Fruit fly (Drosophila melanogaster) whole organism, embryonic: Measurements from ENCODE around the gene miple2.

Experiments used
- CG11504 ChIP-seq: fragments of 200-800 bp; sonication (Bioruptor generic); optimal IDR thresholded peaks from 3 replicates; lab custom pipeline; 2019; ENCODE audit warnings: missing biosample characterization, mild to moderate bottlenecking, missing genetic modification characterization, moderate library complexity
- CG12236 ChIP-seq: fragments of 200-800 bp; sonication (Bioruptor generic); optimal IDR thresholded peaks from 2 replicates; lab custom pipeline; 2016; ENCODE audit warnings: missing biosample characterization, missing genetic modification characterization
- CG13287 ChIP-seq: fragments of 200-800 bp; sonication (Bioruptor generic); IDR thresholded peaks from 2 replicates; pipeline ENCODE4 v1.3.6; 2022; ENCODE audit warnings: missing biosample characterization, missing genetic modification characterization; ENCODE audit not compliant: partially characterized antibody
- CG13296 ChIP-seq: fragments of 200-800 bp; sonication (Bioruptor generic); optimal IDR thresholded peaks from 3 replicates; lab custom pipeline; 2018; ENCODE audit warnings: missing biosample characterization, mild to moderate bottlenecking, missing genetic modification characterization
- CG17612 ChIP-seq: fragments of 200-800 bp; sonication (Bioruptor generic); IDR thresholded peaks from 2 replicates; pipeline ENCODE4 v1.3.6; 2022; ENCODE audit warnings: missing biosample characterization, missing genetic modification characterization
- CG18476 ChIP-seq: fragments of 200-800 bp; sonication (Bioruptor generic); optimal IDR thresholded peaks from 2 replicates; lab custom pipeline; 2016; ENCODE audit warnings: missing biosample characterization, mild to moderate bottlenecking, missing genetic modification characterization
- CG18619 ChIP-seq: fragments of 200-800 bp; sonication (Bioruptor generic); optimal IDR thresholded peaks from 3 replicates; lab custom pipeline; 2017; ENCODE audit warnings: missing biosample characterization, mild to moderate bottlenecking, missing genetic modification characterization
- CG3163 ChIP-seq: fragments of 200-800 bp; sonication (Bioruptor generic); optimal IDR thresholded peaks from 3 replicates; lab custom pipeline; 2016; ENCODE audit warnings: missing biosample characterization, missing genetic modification characterization
- CG32532 ChIP-seq: fragments of 200-800 bp; sonication (Bioruptor generic); IDR thresholded peaks from 2 replicates; pipeline ENCODE4 v1.3.6; 2022; ENCODE audit warnings: missing biosample characterization, missing genetic modification characterization
- CG4328 ChIP-seq: fragments of 200-800 bp; sonication (Bioruptor generic); optimal IDR thresholded peaks from 3 replicates; lab custom pipeline; 2017; ENCODE audit warnings: missing biosample characterization, missing genetic modification reagents, missing genetic modification characterization
- CG4820 ChIP-seq: fragments of 200-800 bp; sonication (Bioruptor generic); optimal IDR thresholded peaks from 3 replicates; lab custom pipeline; 2016; ENCODE audit warnings: missing biosample characterization, missing genetic modification characterization
- CG5953 ChIP-seq: fragments of 200-800 bp; sonication (Bioruptor generic); IDR thresholded peaks from 2 replicates; pipeline ENCODE4 v1.3.6; 2022; ENCODE audit warnings: missing biosample characterization, missing genetic modification characterization
- CG6654 ChIP-seq: fragments of 200-800 bp; sonication (Bioruptor generic); optimal IDR thresholded peaks from 2 replicates; lab custom pipeline; 2017; ENCODE audit warnings: missing biosample characterization, mild to moderate bottlenecking, missing genetic modification characterization
- CG7357 ChIP-seq: fragments of 200-800 bp; sonication (Bioruptor generic); IDR thresholded peaks from 3 replicates; pipeline ENCODE4 v1.3.6; 2022; ENCODE audit warnings: missing biosample characterization, missing genetic modification characterization
- CG7928 ChIP-seq: fragments of 200-800 bp; sonication (Bioruptor generic); optimal IDR thresholded peaks from 2 replicates; lab custom pipeline; 2017; ENCODE audit warnings: missing biosample characterization, mild to moderate bottlenecking, missing genetic modification characterization
- CG8281 ChIP-seq: fragments of 200-800 bp; sonication (Bioruptor generic); optimal IDR thresholded peaks from 2 replicates; lab custom pipeline; 2018; ENCODE audit warnings: missing biosample characterization, mild to moderate bottlenecking, missing genetic modification characterization, moderate library complexity
- CG8290 ChIP-seq, 3 experiments: fragments of 200-800 bp; sonication (Bioruptor generic); optimal IDR thresholded peaks; 2 replicates each; lab custom pipeline; 2016 to 2019; ENCODE audit warnings: missing biosample characterization in 3 of 3, missing genetic modification characterization in 3 of 3, mild to moderate bottlenecking in 2 of 3, moderate library complexity in 1 of 3
- CG8359 ChIP-seq: fragments of 200-800 bp; sonication (Bioruptor generic); optimal IDR thresholded peaks from 2 replicates; lab custom pipeline; 2017; ENCODE audit warnings: missing biosample characterization, mild to moderate bottlenecking, missing genetic modification characterization, borderline replicate concordance
- CG8765 ChIP-seq: fragments of 200-800 bp; sonication (Bioruptor generic); IDR thresholded peaks from 2 replicates; pipeline ENCODE4 v1.3.6; 2022; ENCODE audit warnings: missing biosample characterization, missing genetic modification characterization
- Dp ChIP-seq: fragments of 200-800 bp; sonication (Bioruptor generic); optimal IDR thresholded peaks from 2 replicates; lab custom pipeline; 2018; ENCODE audit warnings: missing biosample characterization, mild to moderate bottlenecking, missing genetic modification characterization, moderate library complexity
- HLH3B ChIP-seq: fragments of 200-800 bp; sonication (Bioruptor generic); IDR thresholded peaks from 2 replicates; pipeline ENCODE4 v1.3.6; 2022; ENCODE audit warnings: missing biosample characterization, missing genetic modification characterization
- HLH4C ChIP-seq: fragments of 200-800 bp; sonication (Bioruptor generic); IDR thresholded peaks from 3 replicates; pipeline ENCODE4 v1.3.6; 2022; ENCODE audit warnings: missing biosample characterization, missing genetic modification characterization; ENCODE audit not compliant: partially characterized antibody
- HLHmδ ChIP-seq: fragments of 200-800 bp; sonication (Bioruptor generic); optimal IDR thresholded peaks from 2 replicates; lab custom pipeline; 2018; ENCODE audit warnings: missing biosample characterization, mild to moderate bottlenecking, missing genetic modification characterization, moderate library complexity
- Med ChIP-seq: fragments of 200-800 bp; sonication (Bioruptor generic); peaks from one replicate; lab custom pipeline; 2016; ENCODE audit warnings: missing biosample characterization, missing genetic modification characterization, mild to moderate bottlenecking, inconsistent platforms, moderate library complexity
- Oli ChIP-seq: fragments of 200-800 bp; sonication (Bioruptor generic); optimal IDR thresholded peaks from 2 replicates; lab custom pipeline; 2018; ENCODE audit warnings: missing biosample characterization, mild to moderate bottlenecking, missing genetic modification characterization, moderate library complexity
- Optix ChIP-seq: fragments of 200-800 bp; sonication (Bioruptor generic); IDR thresholded peaks from 3 replicates; pipeline ENCODE4 v1.3.6; 2022; ENCODE audit warnings: missing biosample characterization, missing genetic modification characterization
- Stat92E ChIP-seq, 3 experiments: fragments of >200 bp in 2 of 3; fragments of 200-800 bp in 1 of 3; sonication (Bioruptor generic) in 1 of 3; optimal IDR thresholded peaks; 2 replicates each; lab custom pipeline; 2017 to 2019; ENCODE audit warnings: missing biosample characterization in 3 of 3, missing genetic modification characterization in 3 of 3, mild to moderate bottlenecking in 1 of 3, moderate library complexity in 1 of 3
- Trl ChIP-seq, 3 experiments: fragments of >200 bp in 2 of 3; fragments of 200-800 bp in 1 of 3; sonication (Bioruptor generic) in 1 of 3; optimal IDR thresholded peaks; 2 replicates in 1 of 3; 3 replicates in 2 of 3; lab custom pipeline; 2016 to 2017; ENCODE audit warnings: missing biosample characterization in 1 of 3, missing genetic modification characterization in 1 of 3
- Usf ChIP-seq: fragments of 200-800 bp; sonication (Bioruptor generic); optimal IDR thresholded peaks from 2 replicates; lab custom pipeline; 2017; ENCODE audit warnings: missing genotype, missing biosample characterization, missing genetic modification characterization
- chif ChIP-seq, 2 experiments: fragments of 200-800 bp; sonication (Bioruptor generic); optimal IDR thresholded peaks; 3 replicates each; lab custom pipeline; 2016; ENCODE audit warnings: missing biosample characterization in 2 of 2, missing genetic modification characterization in 2 of 2
- corto ChIP-seq: fragments of 200-800 bp; sonication (Bioruptor generic); optimal IDR thresholded peaks from 2 replicates; lab custom pipeline; 2016; ENCODE audit warnings: missing biosample characterization, mild to moderate bottlenecking, missing genetic modification characterization, moderate library complexity
- crol ChIP-seq: fragments of 200-800 bp; sonication (Bioruptor generic); IDR thresholded peaks from 2 replicates; pipeline ENCODE4 v1.3.6; 2022; ENCODE audit warnings: missing biosample characterization, missing genetic modification characterization
- crp ChIP-seq, 2 experiments: fragments of 200-800 bp; sonication (Bioruptor generic); optimal IDR thresholded peaks; 2 replicates in 1 of 2; 3 replicates in 1 of 2; lab custom pipeline; 2017; ENCODE audit warnings: missing biosample characterization in 2 of 2, missing genetic modification characterization in 2 of 2, mild to moderate bottlenecking in 1 of 2, moderate library complexity in 1 of 2
- cwo ChIP-seq: fragments of 200-800 bp; sonication (Bioruptor generic); optimal IDR thresholded peaks from 3 replicates; lab custom pipeline; 2017; ENCODE audit warnings: missing biosample characterization, missing genetic modification characterization, mild to moderate bottlenecking, moderate library complexity, missing genetic modification reagents
- da ChIP-seq: fragments of 200-800 bp; sonication (Bioruptor generic); optimal IDR thresholded peaks from 2 replicates; lab custom pipeline; 2016; ENCODE audit warnings: missing biosample characterization, missing genetic modification characterization
- dmrt11E ChIP-seq: fragments of 200-800 bp; sonication (Bioruptor generic); optimal IDR thresholded peaks from 3 replicates; lab custom pipeline; 2018; ENCODE audit warnings: missing biosample characterization, mild to moderate bottlenecking, missing genetic modification characterization, moderate library complexity
- exex ChIP-seq: fragments of 200-800 bp; sonication (Bioruptor generic); optimal IDR thresholded peaks from 4 replicates; lab custom pipeline; 2018; ENCODE audit warnings: missing biosample characterization, mild to moderate bottlenecking, missing genetic modification characterization, moderate library complexity
- fd64A ChIP-seq: fragments of 200-800 bp; sonication (Bioruptor generic); optimal IDR thresholded peaks from 3 replicates; lab custom pipeline; 2018; ENCODE audit warnings: missing biosample characterization, mild to moderate bottlenecking, missing genetic modification characterization
- gem ChIP-seq: fragments of 200-800 bp; sonication (Bioruptor generic); optimal IDR thresholded peaks from 2 replicates; lab custom pipeline; 2019; ENCODE audit warnings: missing biosample characterization, mild to moderate bottlenecking, missing genetic modification characterization, moderate library complexity
- mld ChIP-seq: fragments of 200-800 bp; sonication (Bioruptor generic); IDR thresholded peaks from 3 replicates; pipeline ENCODE4 v1.3.6; 2022; ENCODE audit warnings: missing biosample characterization, missing genetic modification characterization; ENCODE audit not compliant: partially characterized antibody
- nerfin-2 ChIP-seq: fragments of 200-800 bp; sonication (Bioruptor generic); IDR thresholded peaks from 2 replicates; pipeline ENCODE4 v1.3.6; 2022; ENCODE audit warnings: missing biosample characterization, missing genetic modification characterization; ENCODE audit not compliant: partially characterized antibody
- org-1 ChIP-seq: fragments of 200-800 bp; sonication (Bioruptor generic); optimal IDR thresholded peaks from 2 replicates; lab custom pipeline; 2017; ENCODE audit warnings: missing biosample characterization, missing genetic modification characterization
- pum ChIP-seq: fragments of 200-800 bp; sonication (Bioruptor generic); optimal IDR thresholded peaks from 2 replicates; lab custom pipeline; 2016; ENCODE audit warnings: missing biosample characterization, missing genetic modification characterization
- run ChIP-seq: fragments of 200-800 bp; sonication (Bioruptor generic); optimal IDR thresholded peaks from 3 replicates; lab custom pipeline; 2018; ENCODE audit warnings: missing biosample characterization, mild to moderate bottlenecking, missing genetic modification characterization
- sob ChIP-seq: fragments of 200-800 bp; sonication (Bioruptor generic); IDR thresholded peaks from 2 replicates; pipeline ENCODE4 v1.3.6; 2022; ENCODE audit warnings: missing biosample characterization, missing genetic modification characterization
- toy ChIP-seq: fragments of 200-800 bp; sonication (Bioruptor generic); IDR thresholded peaks from 2 replicates; pipeline ENCODE4 v1.3.6; 2022; ENCODE audit warnings: missing biosample characterization, missing genetic modification characterization
- twi ChIP-seq: fragments of 200-800 bp; optimal IDR thresholded peaks from 2 replicates; lab custom pipeline; 2019; ENCODE audit warnings: missing biosample characterization, mild to moderate bottlenecking, missing genetic modification characterization, moderate library complexity
- wdn ChIP-seq: fragments of 200-800 bp; sonication (Bioruptor generic); IDR thresholded peaks from 2 replicates; pipeline ENCODE4 v1.3.6; 2022; ENCODE audit warnings: missing biosample characterization, missing genetic modification characterization
- zen ChIP-seq: fragments of 200-800 bp; sonication (Bioruptor generic); optimal IDR thresholded peaks from 3 replicates; lab custom pipeline; 2018; ENCODE audit warnings: missing biosample characterization, mild to moderate bottlenecking, missing genetic modification characterization, moderate library complexity

The miple2 gene

dm6 chr3L:324486-324885 is 53.5 kb downstream of the miple2 start, which contains the start of gene CG32344 (continued):
- no peak for TF ChIP-seq da (GFP tag; lab: Kevin White, UChicago)
- no peak for TF ChIP-seq CG11504 (tag; lab: Kevin White, UChicago)
- TF ChIP-seq Oli (tag; lab: Kevin White, UChicago): no peak
- no peak for TF ChIP-seq CG12236 (GFP tag; lab: Kevin White, UChicago)
- TF ChIP-seq Med (GFP tag; lab: Kevin White, UChicago): peak; percentile 74
- peak; percentile 67 for TF ChIP-seq HLH4C (GFP tag; lab: Robert Waterston, UW)
- TF ChIP-seq nerfin-2: peak; percentile 12; the same call in 1 of the 2 replicates
- no peak for TF ChIP-seq crol (GFP tag; lab: Robert Waterston, UW)
- peak; percentile 78 for TF ChIP-seq cwo (GFP tag; lab: Kevin White, UChicago)
- TF ChIP-seq org-1: no peak
- no peak for TF ChIP-seq fd64A (GFP tag; lab: Kevin White, UChicago)
- peak; percentile 90 for TF ChIP-seq Dp (GFP tag; lab: Kevin White, UChicago)
- no peak for TF ChIP-seq HLHmδ (GFP tag; lab: Kevin White, UChicago)
- TF ChIP-seq zen (tag; lab: Kevin White, UChicago): no peak
- TF ChIP-seq HLH3B (GFP tag; lab: Robert Waterston, UW): no peak
- no peak for TF ChIP-seq CG17612 (GFP tag; lab: Robert Waterston, UW)
- TF ChIP-seq pum (GFP tag; lab: Kevin White, UChicago): no peak
- TF ChIP-seq crp (GFP tag; optimal IDR thresholded peaks at IDR 0.05; lab: Kevin White, UChicago): no peak
- no peak for TF ChIP-seq wdn (GFP tag; lab: Robert Waterston, UW)
- TF ChIP-seq Trl (optimal IDR thresholded peaks at IDR 0.05; lab: Kevin White, UChicago): no peak
- no peak for TF ChIP-seq Trl (GFP tag; optimal IDR thresholded peaks at IDR 0.05; lab: Kevin White, UChicago)
- TF ChIP-seq toy (GFP tag; lab: Robert Waterston, UW): no peak
- peak; percentile 50; the same call in 1 of the 3 replicates for TF ChIP-seq mld (GFP tag; lab: Robert Waterston, UW)
- TF ChIP-seq CG6654 (GFP tag; lab: Kevin White, UChicago): no peak
- TF ChIP-seq CG4328 (GFP tag; lab: Kevin White, UChicago): no peak
- TF ChIP-seq Stat92E (GFP tag; optimal IDR thresholded peaks at IDR 0.05; lab: Kevin White, UChicago): no peak
- no peak for TF ChIP-seq CG8281 (tag; lab: Kevin White, UChicago)
- TF ChIP-seq CG13287: peak; percentile 81
- TF ChIP-seq CG18619 (GFP tag; lab: Kevin White, UChicago): no peak
- TF ChIP-seq CG3163 (GFP tag; lab: Kevin White, UChicago): no peak
- no peak for TF ChIP-seq CG5953 (GFP tag; lab: Robert Waterston, UW)
- no peak for TF ChIP-seq twi (tag; lab: Kevin White, UChicago)
- TF ChIP-seq exex (tag; lab: Kevin White, UChicago): no peak
- TF ChIP-seq dmrt11E (tag; lab: Kevin White, UChicago): no peak
- TF ChIP-seq CG7928 (GFP tag; lab: Kevin White, UChicago): no peak
- TF ChIP-seq run (tag; lab: Kevin White, UChicago): no peak
- no peak for TF ChIP-seq sob
- peak; percentile 25 for TF ChIP-seq CG8290 (GFP tag; optimal IDR thresholded peaks at IDR 0.05; lab: Kevin White, UChicago)
- no peak for TF ChIP-seq CG8290 (tag; optimal IDR thresholded peaks at IDR 0.05; lab: Kevin White, UChicago)
- no peak for TF ChIP-seq corto (GFP tag; lab: Kevin White, UChicago)
- TF ChIP-seq Usf (GFP tag; lab: Kevin White, UChicago): no peak
- TF ChIP-seq CG13296 (GFP tag; lab: Kevin White, UChicago): no peak
- no peak for TF ChIP-seq CG8359 (GFP tag; lab: Kevin White, UChicago)
- no peak for TF ChIP-seq CG4820 (GFP tag; lab: Kevin White, UChicago)
- no peak for TF ChIP-seq CG8765 (GFP tag; lab: Robert Waterston, UW)
- TF ChIP-seq CG18476 (GFP tag; lab: Kevin White, UChicago): no peak
- no peak for TF ChIP-seq Optix (GFP tag; lab: Robert Waterston, UW)
- TF ChIP-seq chif (GFP tag; optimal IDR thresholded peaks at IDR 0.05; lab: Kevin White, UChicago): no peak
- TF ChIP-seq CG7357 (GFP tag; lab: Robert Waterston, UW): no peak
- no peak for TF ChIP-seq gem (tag; lab: Kevin White, UChicago)
- no peak for TF ChIP-seq CG32532 (GFP tag; lab: Robert Waterston, UW)
